Worm (Caenorhabditis elegans): ENCODE results near the gene acly-2.
"Not testable (repeated sequence)": the region's sequence is repeated elsewhere in the genome, so short reads cannot be mapped to it uniquely, and the experiment has no call there.

acly-2 gene

DNA sequence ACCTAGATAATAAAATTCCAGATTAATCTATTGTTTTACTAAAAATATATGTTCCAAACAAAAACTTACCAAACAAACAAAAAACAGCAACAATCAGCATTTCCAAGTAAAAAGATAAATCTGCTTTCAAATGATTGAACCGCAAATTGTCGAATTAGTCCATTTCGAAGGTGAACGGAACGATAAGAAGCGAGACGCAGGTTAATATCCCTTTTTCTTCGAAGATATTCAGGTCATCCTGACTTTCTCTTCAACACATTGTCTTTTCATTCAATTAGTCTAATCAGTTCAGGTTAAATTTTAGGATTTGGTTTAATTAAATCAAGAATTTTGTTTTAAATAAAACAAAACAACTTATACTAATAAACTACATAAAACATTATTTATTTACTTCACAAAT, 17.1 kb downstream of the acly-2 start, which contains the start of gene B0365.9:
TSS of gene B0365.9 (minus strand) at position 186 of the 400 bp plus-strand sequence.
- TF ChIP-seq lin-13 (GFP tag; optimal IDR thresholded peaks at IDR 0.05) = no peak
- TF ChIP-seq nhr-12 (tag; optimal IDR thresholded peaks at IDR 0.05) = no peak
- no peak for TF ChIP-seq skn-1 (tag; optimal IDR thresholded peaks at IDR 0.05)
- no peak for TF ChIP-seq F13H6.1 (tag; optimal IDR thresholded peaks at IDR 0.05)
- no peak for TF ChIP-seq nhr-23 (tag; optimal IDR thresholded peaks at IDR 0.05)
- TF ChIP-seq mab-5 (tag; optimal IDR thresholded peaks at IDR 0.05) = no peak
- TF ChIP-seq nhr-10 (tag; optimal IDR thresholded peaks at IDR 0.05) = no peak
- no peak for TF ChIP-seq Y55F3AM.14 (GFP tag; optimal IDR thresholded peaks at IDR 0.05)
- no peak for TF ChIP-seq lin-11 (tag; optimal IDR thresholded peaks at IDR 0.05)
- TF ChIP-seq elt-3 (tag; optimal IDR thresholded peaks at IDR 0.05) = no peak
- TF ChIP-seq unc-55 (GFP tag; optimal IDR thresholded peaks at IDR 0.05) = no peak
- no peak for TF ChIP-seq nhr-6 (tag; optimal IDR thresholded peaks at IDR 0.05)
- TF ChIP-seq ama-1 (optimal IDR thresholded peaks at IDR 0.05) = no peak
- no peak for TF ChIP-seq mbf-1 (tag; optimal IDR thresholded peaks at IDR 0.05)
- no peak for TF ChIP-seq ztf-1 (GFP tag; conservative IDR thresholded peaks at IDR 0.05)
- TF ChIP-seq nhr-21 (tag; optimal IDR thresholded peaks at IDR 0.05) = no peak
- TF ChIP-seq nhr-11 (tag; optimal IDR thresholded peaks at IDR 0.05) = no peak

DNA sequence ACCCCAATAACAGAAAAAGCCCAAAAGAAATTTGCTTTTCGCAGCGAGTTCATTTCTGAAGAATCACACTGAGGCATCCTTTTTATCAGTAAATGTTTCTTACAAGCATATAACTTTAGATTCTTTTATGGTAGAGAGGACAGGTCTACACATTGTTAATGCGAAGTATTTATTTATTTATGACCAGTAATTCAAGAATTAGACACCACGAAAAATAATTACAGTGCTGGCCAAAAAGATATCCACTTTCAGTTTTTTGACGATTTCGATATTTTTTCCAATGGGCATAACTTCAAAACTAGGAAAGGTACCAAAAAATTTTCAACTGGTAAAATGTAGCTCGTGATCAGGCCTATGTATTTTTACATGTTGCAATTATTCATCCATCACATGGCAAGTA, 18.5 kb downstream of the acly-2 start, which contains the start of gene clec-225:
TSS of gene clec-225 (minus strand) at position 101 of the 400 bp plus-strand sequence.
- TF ChIP-seq nhr-77, lin-11, mdl-1 (tag; optimal IDR thresholded peaks at IDR 0.05): not testable (repeated sequence)

DNA sequence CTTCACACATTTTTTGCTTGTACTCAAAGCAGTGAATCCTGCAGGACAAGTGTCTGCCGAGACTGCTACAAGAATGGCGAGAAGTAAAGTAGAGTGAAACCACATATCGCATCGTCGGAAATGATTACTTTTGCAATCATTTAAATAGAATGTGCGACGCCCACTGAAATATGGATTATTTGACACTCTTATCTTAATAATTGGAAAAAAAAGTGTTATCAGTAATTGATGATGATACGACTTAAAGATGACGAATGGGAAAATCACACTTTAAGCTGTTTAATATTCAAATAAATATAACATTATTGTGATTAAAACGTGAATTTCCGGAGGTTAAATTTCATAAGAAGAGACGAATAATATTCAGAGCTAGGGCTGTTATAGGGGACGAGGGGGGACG, 21.7 kb downstream of the acly-2 start, which contains the start of gene clec-41:
TSS of gene clec-41 (minus strand) at position 147 of the 400 bp plus-strand sequence.
- TF ChIP-seq fos-1 (tag; optimal IDR thresholded peaks at IDR 0.05) (peak; percentile 96), nhr-6 (tag; optimal IDR thresholded peaks at IDR 0.05) (no peak), lsy-2 (tag; optimal IDR thresholded peaks at IDR 0.05) (no peak), lin-13 (GFP tag; optimal IDR thresholded peaks at IDR 0.05) (no peak), R02D3.7 (tag; optimal IDR thresholded peaks at IDR 0.05) (no peak), sem-4 (tag; optimal IDR thresholded peaks at IDR 0.05) (no peak), gmeb-1 (tag; optimal IDR thresholded peaks at IDR 0.05) (no peak)

DNA sequence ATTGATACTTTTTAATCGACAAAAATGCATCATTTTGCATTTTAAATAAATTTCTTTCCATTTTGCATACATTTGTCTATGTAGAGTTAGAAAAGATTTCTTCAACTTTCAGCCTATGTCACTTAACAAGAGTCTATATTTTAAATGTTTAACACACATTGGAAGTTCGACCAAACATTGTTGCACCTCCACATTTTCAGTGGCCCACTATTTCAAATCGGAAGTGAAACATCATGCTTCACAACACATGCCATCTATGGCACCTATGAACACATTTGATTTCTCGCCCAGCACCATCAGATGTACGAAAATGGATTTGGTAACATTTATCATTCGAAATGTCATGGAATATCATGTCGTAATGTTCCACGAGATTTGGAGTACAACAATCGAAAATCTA, 22.4 kb downstream of the acly-2 start, which contains the start of gene dhc-3:
TSS of gene dhc-3 (plus strand) at position 301 of the 400 bp plus-strand sequence.
- no peak for TF ChIP-seq skn-1 (tag; optimal IDR thresholded peaks at IDR 0.05)
- no peak for TF ChIP-seq nhr-237 (tag; optimal IDR thresholded peaks at IDR 0.05)
- TF ChIP-seq ZK546.5 (tag; optimal IDR thresholded peaks at IDR 0.05) = no peak
- no peak for TF ChIP-seq lin-13 (GFP tag; optimal IDR thresholded peaks at IDR 0.05)
- no peak for TF ChIP-seq R02D3.7 (tag; optimal IDR thresholded peaks at IDR 0.05)
- TF ChIP-seq aly-2 (tag; optimal IDR thresholded peaks at IDR 0.05) = no peak
- no peak for TF ChIP-seq elt-3 (tag; optimal IDR thresholded peaks at IDR 0.05)
- TF ChIP-seq nhr-129 (tag; optimal IDR thresholded peaks at IDR 0.05) = no peak

DNA sequence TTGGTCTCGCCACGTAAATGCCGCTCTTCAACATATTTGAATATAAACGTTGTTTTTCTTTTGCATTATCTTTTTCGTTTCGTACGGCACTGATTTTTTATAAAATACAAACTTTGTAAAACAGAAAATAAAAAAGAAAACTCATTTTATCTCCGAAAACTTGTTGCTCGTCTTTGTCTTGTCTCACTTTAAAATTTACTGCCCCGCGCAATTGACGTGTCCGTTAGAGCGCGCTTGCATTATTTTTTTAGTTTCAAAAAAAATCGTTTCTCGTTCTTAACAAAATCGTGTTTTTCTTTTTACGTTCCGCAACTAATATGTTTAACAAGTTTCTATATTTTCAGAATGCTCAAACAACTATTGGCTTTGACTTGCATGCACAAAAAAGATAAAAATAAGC, 36.3 kb downstream of the acly-2 start, which contains the start of gene noca-1:
TSS of gene noca-1 (plus strand) at position 345 of the 400 bp plus-strand sequence.
- TF ChIP-seq ZK546.5 (tag; optimal IDR thresholded peaks at IDR 0.05) (no peak), nhr-129 (tag; optimal IDR thresholded peaks at IDR 0.05) (no peak), dmd-4 (tag; optimal IDR thresholded peaks at IDR 0.05) (no peak), egl-27 (tag; optimal IDR thresholded peaks at IDR 0.05) (no peak), zag-1 (tag; optimal IDR thresholded peaks at IDR 0.05) (no peak), alr-1 (tag; optimal IDR thresholded peaks at IDR 0.05) (no peak)

DNA sequence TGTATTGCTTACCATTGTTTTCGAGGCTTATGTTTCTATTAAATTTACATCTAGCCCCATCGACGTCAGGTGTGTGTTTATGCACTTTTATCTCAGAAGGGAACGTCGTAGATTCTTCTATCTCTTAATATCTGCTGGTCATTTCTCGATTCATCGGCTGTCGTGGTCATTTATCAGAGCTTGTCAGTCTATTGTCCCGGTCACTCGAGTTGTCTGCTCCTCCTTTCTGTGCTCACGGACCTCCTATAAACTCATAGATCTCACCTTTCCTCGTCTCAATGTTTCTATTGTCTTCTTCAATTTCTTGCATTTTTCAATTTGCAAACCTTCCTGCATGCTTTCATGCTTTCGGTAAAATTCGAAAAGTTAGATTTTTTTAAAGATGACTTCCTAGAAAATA, 37.9 kb downstream of the acly-2 start:
- no peak for TF ChIP-seq unc-62 (GFP tag; optimal IDR thresholded peaks at IDR 0.05)
- TF ChIP-seq lin-11 (tag; optimal IDR thresholded peaks at IDR 0.05) = no peak
- TF ChIP-seq lin-13 (GFP tag; optimal IDR thresholded peaks at IDR 0.05) = no peak
- TF ChIP-seq zag-1 (tag; optimal IDR thresholded peaks at IDR 0.05) = no peak
- no peak for TF ChIP-seq blmp-1 (tag; optimal IDR thresholded peaks at IDR 0.05; ENCODE audit: insufficient read depth)
- no peak for TF ChIP-seq sma-3 (GFP tag; optimal IDR thresholded peaks at IDR 0.05)
- TF ChIP-seq nhr-12 (tag; optimal IDR thresholded peaks at IDR 0.05) = no peak
- TF ChIP-seq nhr-6 (tag; optimal IDR thresholded peaks at IDR 0.05) = no peak
- no peak for TF ChIP-seq unc-39 (tag; optimal IDR thresholded peaks at IDR 0.05)
- TF ChIP-seq elt-3 (tag; optimal IDR thresholded peaks at IDR 0.05) = no peak
- no peak for TF ChIP-seq gmeb-1 (tag; optimal IDR thresholded peaks at IDR 0.05)
- TF ChIP-seq nhr-129 (tag; optimal IDR thresholded peaks at IDR 0.05) = no peak
- no peak for TF ChIP-seq mbf-1 (tag; optimal IDR thresholded peaks at IDR 0.05)
- TF ChIP-seq R02D3.7 (tag; optimal IDR thresholded peaks at IDR 0.05) = no peak
- TF ChIP-seq nhr-25 (tag; optimal IDR thresholded peaks at IDR 0.05) = no peak
